Worm (Caenorhabditis elegans): Measurements from ENCODE around the gene F49C5.16.
"Not testable (repeated sequence)": the region's sequence is repeated elsewhere in the genome, so short reads cannot be mapped to it uniquely, and the experiment has no call there.

The F49C5.16 gene

ce11 chrII:12530958-12531357 is 16.7 kb upstream of the F49C5.16 start, which contains the start of gene srx-120 (continued):
- TF ChIP-seq snpc-3.4 (tag; optimal IDR thresholded peaks at IDR 0.05) (no peak), egl-44 (GFP tag; IDR thresholded peaks at IDR 0.05) (no peak), mcd-1 (GFP tag; IDR thresholded peaks at IDR 0.05) (no peak), tbx-9 (tag; optimal IDR thresholded peaks at IDR 0.05; ENCODE audit: borderline replicate concordance) (no peak), lin-40 (tag; optimal IDR thresholded peaks at IDR 0.05) (no peak), lin-35 (GFP tag; optimal IDR thresholded peaks at IDR 0.05) (no peak), ztf-28 (GFP tag; IDR thresholded peaks at IDR 0.05) (no peak), K11D2.4 (GFP tag; IDR thresholded peaks at IDR 0.05) (no peak)

- no peak for TF ChIP-seq dox-1 (GFP tag; IDR thresholded peaks at IDR 0.05)
- no peak for TF ChIP-seq F52B5.7 (tag; optimal IDR thresholded peaks at IDR 0.05)
- TF ChIP-seq dpff-1 (tag; optimal IDR thresholded peaks at IDR 0.05) = no peak
- TF ChIP-seq zim-3 (tag; optimal IDR thresholded peaks at IDR 0.05) = no peak
- no peak for TF ChIP-seq ztf-18 (tag; optimal IDR thresholded peaks at IDR 0.05)
- TF ChIP-seq ztf-28 (GFP tag; IDR thresholded peaks at IDR 0.05) = no peak
- TF ChIP-seq hsf-1 (GFP tag; IDR thresholded peaks at IDR 0.05) = no peak
- TF ChIP-seq tbp1 (GFP tag; optimal IDR thresholded peaks at IDR 0.05) = no peak
- no peak for TF ChIP-seq F37B4.10 (GFP tag; IDR thresholded peaks at IDR 0.05)
- no peak for TF ChIP-seq snpc-1.1 (tag; optimal IDR thresholded peaks at IDR 0.05; ENCODE audit: insufficient read depth)
- no peak for TF ChIP-seq F23B12.7 (tag; optimal IDR thresholded peaks at IDR 0.05; ENCODE audit: insufficient read depth)
- TF ChIP-seq snpc-3.4 (tag; optimal IDR thresholded peaks at IDR 0.05) = no peak
- no peak for TF ChIP-seq F55B11.4 (tag; optimal IDR thresholded peaks at IDR 0.05; ENCODE audit: borderline replicate concordance, insufficient read depth)
- TF ChIP-seq attf-6 (GFP tag; IDR thresholded peaks at IDR 0.05) = no peak
These were observed 12.3 kb upstream of the F49C5.16 start, which contains the start of gene nimk-1 for ce11 chrII:12535297-12535803. nimk-1 (plus strand) TSS chrII:12535753.

DNA sequence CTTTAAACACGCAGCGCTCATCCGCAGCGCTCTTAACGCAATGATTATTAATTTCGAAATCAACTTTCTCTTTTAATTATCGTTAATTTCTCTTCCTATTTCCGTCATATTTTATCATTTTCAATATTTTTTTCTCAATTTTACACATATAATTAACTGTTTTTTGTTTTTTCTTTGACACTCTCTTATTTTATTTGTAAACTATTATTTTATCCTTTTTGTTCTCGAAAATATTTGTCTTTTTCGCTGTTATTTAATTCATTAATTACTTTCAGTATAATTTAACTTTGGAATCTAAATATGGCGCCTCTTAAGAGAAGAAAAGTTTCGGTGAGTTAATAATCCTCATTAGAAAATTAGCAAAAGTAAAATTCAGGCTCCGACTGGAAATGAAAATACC is 11.4 kb upstream of the F49C5.16 start, which contains the start of gene F49C5.3:
Gene F49C5.3, plus strand, starts transcription at position 301 of the 400 bp plus-strand sequence.
- TF ChIP-seq hlh-26 (GFP tag; conservative IDR thresholded peaks at IDR 0.05); fkh-3 (tag; optimal IDR thresholded peaks at IDR 0.05); cebp-2 (GFP tag; IDR thresholded peaks at IDR 0.05): not testable (repeated sequence)

DNA sequence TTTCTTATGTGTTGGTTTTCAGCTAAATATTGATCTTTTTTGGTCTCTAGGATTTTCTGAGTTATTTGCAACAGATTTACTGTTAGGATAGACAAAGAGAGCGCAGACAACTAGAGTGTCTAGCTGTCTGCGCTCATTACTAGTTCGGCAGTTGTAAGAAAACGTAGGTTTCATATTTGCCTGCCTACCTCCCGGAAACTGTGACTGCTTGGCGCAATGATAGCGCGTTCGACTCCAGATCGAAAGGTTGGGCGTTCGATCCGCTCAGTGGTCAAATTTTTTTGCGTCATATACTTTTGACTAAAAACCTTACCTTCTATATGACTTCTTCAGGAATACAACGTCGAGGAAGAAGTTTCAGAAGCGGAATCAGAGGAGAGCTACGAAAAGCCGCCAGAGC is 8.3 kb upstream of the F49C5.16 start:
- TF ChIP-seq ztf-3 (GFP tag; optimal IDR thresholded peaks at IDR 0.05) = no peak
- no peak for TF ChIP-seq lin-35 (GFP tag; optimal IDR thresholded peaks at IDR 0.05)
- TF ChIP-seq tbp1 (GFP tag; optimal IDR thresholded peaks at IDR 0.05) = peak; percentile 80
- TF ChIP-seq let-526 (GFP tag; IDR thresholded peaks at IDR 0.05) = no peak
- peak; percentile 57 for TF ChIP-seq B0261.1 (tag; optimal IDR thresholded peaks at IDR 0.05)
- no peak for TF ChIP-seq nhr-120 (GFP tag; IDR thresholded peaks at IDR 0.05)
- TF ChIP-seq sptf-2 (GFP tag; optimal IDR thresholded peaks at IDR 0.05) = no peak
- no peak for TF ChIP-seq mxl-1 (tag; optimal IDR thresholded peaks at IDR 0.05)
- peak; percentile 46 for TF ChIP-seq rpc-1 (optimal IDR thresholded peaks at IDR 0.05)
- peak; percentile 69 for TF ChIP-seq rpc-1 (tag; optimal IDR thresholded peaks at IDR 0.05)
- no peak for TF ChIP-seq lsy-27 (tag; optimal IDR thresholded peaks at IDR 0.05; ENCODE audit: borderline replicate concordance, insufficient read depth)
- TF ChIP-seq atf-7 (tag; optimal IDR thresholded peaks at IDR 0.05) = no peak
- no peak for TF ChIP-seq snpc-3.4 (tag; optimal IDR thresholded peaks at IDR 0.05)
- no peak for TF ChIP-seq sdz-38 (tag; optimal IDR thresholded peaks at IDR 0.05)

All from whole organism, young adult.